Fruit fly (Drosophila melanogaster) whole organism, embryonic: ENCODE results near the gene Pxd.
A peak's percentile ranks its signal among the peaks of the same experiment; 100 is the strongest.

ENCODE experiments used
- CG2199 ChIP-seq: fragments of 200-800 bp; sonication (Bioruptor generic); IDR thresholded peaks from 3 replicates; pipeline ENCODE4 v1.3.6; 2022; ENCODE audit warnings: missing biosample characterization, missing genetic modification characterization
- CG7928 ChIP-seq: fragments of 200-800 bp; sonication (Bioruptor generic); optimal IDR thresholded peaks from 2 replicates; lab custom pipeline; 2017; ENCODE audit warnings: missing biosample characterization, mild to moderate bottlenecking, missing genetic modification characterization
- chif ChIP-seq, 2 experiments: fragments of 200-800 bp; sonication (Bioruptor generic); optimal IDR thresholded peaks; 3 replicates each; lab custom pipeline; 2016; ENCODE audit warnings: missing biosample characterization in 2 of 2, missing genetic modification characterization in 2 of 2

DNA sequence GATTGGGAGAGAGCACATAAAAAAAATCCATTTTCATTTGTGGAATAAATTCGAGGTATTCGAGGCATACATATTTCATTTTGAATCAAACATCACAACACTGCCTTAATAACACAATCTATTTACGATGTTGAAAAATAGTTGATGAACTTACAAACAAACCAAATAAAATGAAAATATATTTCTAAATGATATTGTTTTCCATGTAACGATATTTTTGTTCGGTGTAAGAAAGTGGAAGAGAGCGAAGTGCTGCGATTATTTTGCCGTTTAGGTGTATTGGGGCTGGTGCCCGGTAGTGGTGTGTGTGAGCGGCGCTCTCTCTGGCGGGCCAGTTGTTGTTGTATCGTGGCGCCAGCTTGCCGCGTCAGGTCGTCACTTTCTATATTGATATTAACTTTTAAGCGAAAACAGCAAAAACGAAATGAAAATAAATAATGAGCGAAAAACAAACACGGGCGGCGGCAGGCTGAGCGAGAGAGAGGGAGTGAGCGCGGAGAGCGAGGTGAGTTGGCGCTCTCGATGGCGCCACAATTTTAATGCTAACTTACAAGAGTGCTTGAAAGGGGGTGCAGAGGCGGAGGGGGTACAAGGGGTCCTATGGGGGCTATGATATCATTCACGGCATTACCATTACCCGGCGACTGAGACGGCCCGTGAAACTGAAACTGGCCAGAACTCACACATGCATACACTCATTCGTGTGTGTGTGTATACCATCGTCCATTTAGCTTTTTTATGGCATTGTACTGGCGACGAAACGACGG lies 50.8 kb downstream of the Pxd start:
- TF ChIP-seq CG7928: peak; percentile 65
- peak; percentile 79 for TF ChIP-seq CG2199 (GFP tag; lab: Robert Waterston, UW)
- TF ChIP-seq chif (GFP tag; optimal IDR thresholded peaks at IDR 0.05; lab: Kevin White, UChicago): peak; percentile 92
